Worm (Caenorhabditis elegans) whole organism, L1 larva: ENCODE data around the gene tim-1.

Experiments
- C04F5.9 ChIP-seq: sonication (generic microtip); optimal IDR thresholded peaks from 2 replicates; lab custom pipeline; 2016; ENCODE audit warnings: missing genetic modification characterization, missing compliant biosample characterization
- C34B4.2 ChIP-seq: sonication (generic microtip); optimal IDR thresholded peaks from 2 replicates; lab custom pipeline; 2017; ENCODE audit warnings: mild to moderate bottlenecking, missing genetic modification characterization, missing compliant biosample characterization
- blmp-1 ChIP-seq: fragments of 150-350 bp; optimal IDR thresholded peaks from 2 replicates; lab custom pipeline; 2014; ENCODE audit warnings: missing biosample characterization, missing genetic modification characterization
- ceh-8 ChIP-seq: fragments of 200-800 bp; sonication (Bioruptor generic); optimal IDR thresholded peaks from 2 replicates; lab custom pipeline; 2018; ENCODE audit warnings: mild to moderate bottlenecking, missing genetic modification characterization, moderate library complexity, missing compliant biosample characterization
- ceh-82 ChIP-seq, 3 experiments: fragments of 150-350 bp in 1 of 3; sonication (generic microtip) in 2 of 3; optimal IDR thresholded peaks; 2 replicates each; lab custom pipeline; 2014 to 2017; ENCODE audit warnings: missing biosample characterization in 3 of 3, missing genetic modification characterization in 3 of 3
- ceh-90 ChIP-seq: sonication (generic microtip); optimal IDR thresholded peaks from 2 replicates; lab custom pipeline; 2016; ENCODE audit warnings: missing genetic modification characterization, missing compliant biosample characterization
- ces-1 ChIP-seq: fragments of 150-350 bp; optimal IDR thresholded peaks from 2 replicates; lab custom pipeline; 2014; ENCODE audit warnings: missing biosample characterization, missing genetic modification reagents, missing genetic modification characterization
- efl-1 ChIP-seq, 4 experiments: fragments of 150-350 bp; optimal IDR thresholded peaks in 3 of 4; peaks in 1 of 4; 1 replicate in 1 of 4; 2 replicates in 3 of 4; lab custom pipeline; 2014; ENCODE audit warnings: missing biosample characterization in 2 of 4, missing genetic modification characterization in 2 of 4, missing genetic modification reagents in 2 of 4
- fkh-4 ChIP-seq: sonication (generic microtip); optimal IDR thresholded peaks from 2 replicates; lab custom pipeline; 2016; ENCODE audit warnings: missing compliant biosample characterization, missing genetic modification characterization, borderline replicate concordance
- fkh-8 ChIP-seq: sonication (generic microtip); optimal IDR thresholded peaks from 2 replicates; lab custom pipeline; 2016; ENCODE audit warnings: mild to moderate bottlenecking, missing genetic modification characterization, missing compliant biosample characterization
- hlh-17 ChIP-seq: fragments of 200-800 bp; sonication (Bioruptor generic); optimal IDR thresholded peaks from 2 replicates; lab custom pipeline; 2018; ENCODE audit warnings: missing genetic modification characterization, mild to moderate bottlenecking, missing compliant biosample characterization, moderate library complexity, borderline replicate concordance
- hlh-4 ChIP-seq: sonication (generic microtip); optimal IDR thresholded peaks from 2 replicates; lab custom pipeline; 2016; ENCODE audit warnings: mild to moderate bottlenecking, missing genetic modification characterization, missing compliant biosample characterization
- hpl-2 ChIP-seq: fragments of 150-350 bp; optimal IDR thresholded peaks from 2 replicates; lab custom pipeline; 2014; ENCODE audit warnings: missing biosample characterization, missing genetic modification reagents, missing genetic modification characterization
- jun-1 ChIP-seq: fragments of 150-350 bp; optimal IDR thresholded peaks from 2 replicates; lab custom pipeline; 2014; ENCODE audit warnings: missing biosample characterization, missing genetic modification reagents, missing genetic modification characterization
- lin-14 ChIP-seq: fragments of 200-800 bp; sonication (Bioruptor generic); optimal IDR thresholded peaks from 2 replicates; lab custom pipeline; 2018; ENCODE audit warnings: mild to moderate bottlenecking, missing genetic modification characterization, moderate library complexity, missing compliant biosample characterization
- lin-39 ChIP-seq: fragments of 150-350 bp; optimal IDR thresholded peaks from 2 replicates; lab custom pipeline; 2014; ENCODE audit warnings: missing biosample characterization, missing genetic modification reagents, missing genetic modification characterization
- mep-1 ChIP-seq: fragments of 150-350 bp; optimal IDR thresholded peaks from 2 replicates; lab custom pipeline; 2014; ENCODE audit warnings: missing biosample characterization, missing genetic modification characterization
- nhr-47 ChIP-seq: sonication (generic microtip); optimal IDR thresholded peaks from 2 replicates; lab custom pipeline; 2016; ENCODE audit warnings: mild to moderate bottlenecking, missing genetic modification characterization, moderate library complexity, missing compliant biosample characterization
- nhr-71 ChIP-seq: sonication (generic microtip); optimal IDR thresholded peaks from 2 replicates; lab custom pipeline; 2016; ENCODE audit warnings: mild to moderate bottlenecking, missing genetic modification characterization, moderate library complexity, missing compliant biosample characterization
- nhr-84 ChIP-seq: sonication (generic microtip); optimal IDR thresholded peaks from 2 replicates; lab custom pipeline; 2017; ENCODE audit warnings: missing biosample characterization, missing genetic modification characterization
- nhr-85 ChIP-seq: sonication (generic microtip); peaks from one replicate; lab custom pipeline; 2016; ENCODE audit warnings: missing genetic modification characterization, inconsistent platforms, missing compliant biosample characterization
- pax-3 ChIP-seq: fragments of 200-800 bp; sonication (Bioruptor generic); optimal IDR thresholded peaks from 2 replicates; lab custom pipeline; 2018; ENCODE audit warnings: mild to moderate bottlenecking, missing genetic modification characterization, moderate library complexity, missing compliant biosample characterization
- pqm-1 ChIP-seq: sonication (generic microtip); optimal IDR thresholded peaks from 3 replicates; lab custom pipeline; 2017; ENCODE audit warnings: missing biosample characterization, missing genetic modification characterization
- skn-1 ChIP-seq: fragments of 150-350 bp; optimal IDR thresholded peaks from 2 replicates; lab custom pipeline; 2014; ENCODE audit warnings: missing biosample characterization, missing genetic modification characterization
- sox-4 ChIP-seq: sonication (generic microtip); optimal IDR thresholded peaks from 2 replicates; lab custom pipeline; 2016; ENCODE audit warnings: missing genetic modification characterization, missing compliant biosample characterization
- tlp-1 ChIP-seq: fragments of 150-350 bp; optimal IDR thresholded peaks from 2 replicates; lab custom pipeline; 2014; ENCODE audit warnings: missing biosample characterization, missing genetic modification characterization
- unc-86 ChIP-seq: sonication (generic microtip); optimal IDR thresholded peaks from 2 replicates; lab custom pipeline; 2016; ENCODE audit warnings: missing genetic modification characterization, missing compliant biosample characterization
- unc-98 ChIP-seq: fragments of 200-800 bp; sonication (Bioruptor generic); IDR thresholded peaks from 2 replicates; pipeline ENCODE4 v1.3.6; 2022; ENCODE audit warnings: missing genetic modification characterization, missing compliant biosample characterization
- xbp-1 ChIP-seq: sonication (generic microtip); optimal IDR thresholded peaks from 2 replicates; lab custom pipeline; 2016; ENCODE audit warnings: missing genetic modification characterization, missing compliant biosample characterization
- zip-4 ChIP-seq: fragments of 200-800 bp; sonication (Bioruptor generic); optimal IDR thresholded peaks from 2 replicates; lab custom pipeline; 2018; ENCODE audit warnings: mild to moderate bottlenecking, missing genetic modification characterization, moderate library complexity, missing compliant biosample characterization
- ztf-11 ChIP-seq, 2 experiments: sonication (generic microtip); optimal IDR thresholded peaks; 2 replicates each; lab custom pipeline; 2016 to 2017; ENCODE audit warnings: missing genetic modification characterization in 2 of 2, missing biosample characterization in 1 of 2, missing compliant biosample characterization in 1 of 2

Gene tim-1

ce11 chrIII:12218078-12218477 lies 31.9 kb downstream of the tim-1 start:
- TF ChIP-seq efl-1 (optimal IDR thresholded peaks at IDR 0.05; lab: Kevin White, UChicago) = no peak
- peak in 1 of 2 experiments; percentile 53 for TF ChIP-seq efl-1 (GFP tag; optimal IDR thresholded peaks at IDR 0.05 in 1 of 2; lab: Kevin White, UChicago)
- no peak for TF ChIP-seq zip-4 (GFP tag; lab: Kevin White, UChicago)

ce11 chrIII:12215596-12215995 lies 34.4 kb downstream of the tim-1 start, which contains the start of gene Y75B8A.13:
Y75B8A.13 (minus strand) TSS chrIII:12215696.
- no peak for TF ChIP-seq hlh-17 (GFP tag; lab: Kevin White, UChicago)
- no peak for TF ChIP-seq ceh-82 (tag; optimal IDR thresholded peaks at IDR 0.05; lab: Kevin White, UChicago)
- no peak for TF ChIP-seq nhr-71
- no peak for TF ChIP-seq jun-1 (tag; lab: Kevin White, UChicago)
- TF ChIP-seq pax-3 (tag; lab: Kevin White, UChicago) = no peak
- TF ChIP-seq lin-39 = no peak
- TF ChIP-seq ceh-90 (tag; lab: Kevin White, UChicago) = no peak
- no peak for TF ChIP-seq pqm-1 (tag; lab: Kevin White, UChicago)
- no peak for TF ChIP-seq blmp-1 (tag; lab: Kevin White, UChicago)
- TF ChIP-seq nhr-84 = no peak
- TF ChIP-seq hpl-2 (GFP tag; lab: Kevin White, UChicago) = no peak

ce11 chrIII:12207574-12207973 lies 42.4 kb downstream of the tim-1 start:
- no peak for TF ChIP-seq fkh-4
- no peak for TF ChIP-seq lin-14 (GFP tag; lab: Kevin White, UChicago)

ce11 chrIII:12205271-12205670 lies 44.7 kb downstream of the tim-1 start:
- TF ChIP-seq skn-1 (no peak), C04F5.9 (no peak), sox-4 (tag; lab: Kevin White, UChicago) (no peak), mep-1 (tag; lab: Kevin White, UChicago) (no peak), fkh-4 (no peak), fkh-8 (tag; lab: Kevin White, UChicago) (no peak), ztf-11 (tag; optimal IDR thresholded peaks at IDR 0.05; lab: Kevin White, UChicago) (no peak), hlh-17 (GFP tag; lab: Kevin White, UChicago) (no peak), hlh-4 (tag; lab: Kevin White, UChicago) (no peak), nhr-47 (tag; lab: Kevin White, UChicago) (no peak), ceh-8 (GFP tag; lab: Kevin White, UChicago) (no peak), ces-1 (GFP tag; lab: Kevin White, UChicago) (no peak), xbp-1 (tag; lab: Kevin White, UChicago) (no peak), unc-98 (GFP tag; lab: Robert Waterston, UW) (no peak)

ce11 chrIII:12202437-12202836 lies 47.5 kb downstream of the tim-1 start, which contains the start of gene osm-12:
osm-12 (minus strand) TSS chrIII:12202537.
- TF ChIP-seq fkh-8 (tag; lab: Kevin White, UChicago) (peak; percentile 3), nhr-85 (no peak)

ce11 chrIII:12198135-12198534 lies 51.8 kb downstream of the tim-1 start:
- TF ChIP-seq C34B4.2 (tag; lab: Kevin White, UChicago) (no peak), ceh-90 (tag; lab: Kevin White, UChicago) (no peak), tlp-1 (tag; lab: Kevin White, UChicago) (no peak), unc-86 (tag; lab: Kevin White, UChicago) (no peak), efl-1 (optimal IDR thresholded peaks at IDR 0.05; lab: Kevin White, UChicago) (no peak), efl-1 (GFP tag; optimal IDR thresholded peaks at IDR 0.05 in 1 of 2; lab: Kevin White, UChicago) (peak in 1 of 2 experiments; percentile 92), nhr-85 (no peak), nhr-84 (no peak)
